Worm (Caenorhabditis elegans) whole organism, L4 larva: ENCODE results near the gene mab-21.

Source experiments
- D1046.2 ChIP-seq: fragments of 200-800 bp; sonication (Bioruptor generic); IDR thresholded peaks from 2 replicates; pipeline ENCODE4 v1.3.6; 2022; ENCODE audit warnings: missing genetic modification characterization, missing compliant biosample characterization
- F10B5.3 ChIP-seq: sonication (generic microtip); optimal IDR thresholded peaks from 2 replicates; lab custom pipeline; 2016; ENCODE audit warnings: mild to moderate bottlenecking, missing genetic modification characterization, missing compliant biosample characterization
- F26F4.8 ChIP-seq: fragments of 200-800 bp; sonication (Bioruptor generic); conservative IDR thresholded peaks from 2 replicates; pipeline ENCODE4 v1.3.6; 2022; ENCODE audit warnings: missing genetic modification characterization, missing compliant biosample characterization
- F37D6.2 ChIP-seq: sonication (generic microtip); optimal IDR thresholded peaks from 2 replicates; lab custom pipeline; 2016; ENCODE audit warnings: mild to moderate bottlenecking, missing genetic modification characterization, missing compliant biosample characterization
- F44E2.7 ChIP-seq: fragments of 200-800 bp; sonication (Bioruptor generic); IDR thresholded peaks from 2 replicates; pipeline ENCODE4 v2.1.2; 2022; ENCODE audit warnings: missing genetic modification characterization, missing compliant biosample characterization
- T20F7.1 ChIP-seq: fragments of 200-800 bp; sonication (Bioruptor generic); optimal IDR thresholded peaks from 2 replicates; lab custom pipeline; 2018; ENCODE audit warnings: mild to moderate bottlenecking, missing genetic modification characterization, missing compliant biosample characterization
- Y48G9A.11 ChIP-seq: fragments of 200-800 bp; sonication (Bioruptor generic); IDR thresholded peaks from 2 replicates; pipeline ENCODE4 v1.3.6; 2022; ENCODE audit warnings: missing genetic modification reagents, missing genetic modification characterization, missing compliant biosample characterization
- Y75B8A.6 ChIP-seq: fragments of 200-800 bp; sonication (Bioruptor generic); IDR thresholded peaks from 2 replicates; pipeline ENCODE4 v1.3.6; 2022; ENCODE audit warnings: missing genetic modification reagents, missing genetic modification characterization, missing compliant biosample characterization
- ZK337.2 ChIP-seq: fragments of 200-800 bp; sonication (Bioruptor generic); IDR thresholded peaks from 2 replicates; pipeline ENCODE4 v1.3.6; 2022; ENCODE audit warnings: missing genetic modification reagents, missing genetic modification characterization, missing compliant biosample characterization
- ZK546.5 ChIP-seq, 2 experiments: sonication (generic microtip); optimal IDR thresholded peaks; 2 replicates each; lab custom pipeline; 2017; ENCODE audit warnings: missing biosample characterization in 2 of 2, missing genetic modification characterization in 2 of 2
- aha-1 ChIP-seq: fragments of 150-350 bp; peaks from one replicate; lab custom pipeline; 2014; ENCODE audit warnings: missing biosample characterization, missing genetic modification characterization
- arid-1 ChIP-seq: fragments of 200-800 bp; sonication (Bioruptor generic); conservative IDR thresholded peaks from 2 replicates; pipeline ENCODE4 v1.3.6; 2022; ENCODE audit warnings: missing genetic modification reagents, missing genetic modification characterization, missing compliant biosample characterization
- ceh-44 ChIP-seq: fragments of 200-800 bp; sonication (Bioruptor generic); IDR thresholded peaks from 2 replicates; pipeline ENCODE4 v1.3.6; 2022; ENCODE audit warnings: missing genetic modification reagents, missing genetic modification characterization, missing compliant biosample characterization
- dmd-6 ChIP-seq: fragments of 200-800 bp; sonication (Bioruptor generic); IDR thresholded peaks from 2 replicates; pipeline ENCODE4 v1.3.6; 2022; ENCODE audit warnings: missing genetic modification reagents, missing genetic modification characterization, missing compliant biosample characterization
- dve-1 ChIP-seq: sonication (generic microtip); optimal IDR thresholded peaks from 2 replicates; lab custom pipeline; 2017; ENCODE audit warnings: antibody characterized with exemption, mild to moderate bottlenecking, missing genetic modification characterization, missing compliant biosample characterization; ENCODE audit not compliant: insufficient read depth
- egl-43 ChIP-seq: fragments of 200-800 bp; sonication (Bioruptor generic); IDR thresholded peaks from 2 replicates; pipeline ENCODE4 v1.3.6; 2022; ENCODE audit warnings: missing genetic modification reagents, missing genetic modification characterization, missing compliant biosample characterization
- fkh-10 ChIP-seq: fragments of 150-350 bp; optimal IDR thresholded peaks from 2 replicates; lab custom pipeline; 2014; ENCODE audit warnings: missing biosample characterization, missing genetic modification reagents, missing genetic modification characterization
- fos-1 ChIP-seq: fragments of 150-350 bp; optimal IDR thresholded peaks from 2 replicates; lab custom pipeline; 2014; ENCODE audit warnings: missing biosample characterization, missing genetic modification characterization
- hlh-11 ChIP-seq: fragments of 200-800 bp; sonication (Bioruptor generic); optimal IDR thresholded peaks from 2 replicates; lab custom pipeline; 2018; ENCODE audit warnings: mild to moderate bottlenecking, missing genetic modification characterization, missing compliant biosample characterization
- hlh-30 ChIP-seq: sonication (generic microtip); optimal IDR thresholded peaks from 2 replicates; lab custom pipeline; 2017; ENCODE audit warnings: antibody characterized with exemption, mild to moderate bottlenecking, missing genetic modification characterization, missing compliant biosample characterization; ENCODE audit not compliant: insufficient read depth
- jun-1 ChIP-seq: fragments of 150-350 bp; optimal IDR thresholded peaks from 2 replicates; lab custom pipeline; 2014; ENCODE audit warnings: missing biosample characterization, missing genetic modification reagents, missing genetic modification characterization
- lin-15B ChIP-seq: fragments of 150-350 bp; sonication (generic microtip); optimal IDR thresholded peaks from 3 replicates; lab custom pipeline; 2014; ENCODE audit warnings: missing biosample characterization, missing genetic modification characterization
- lin-29 ChIP-seq: fragments of 200-800 bp; sonication (Bioruptor generic); IDR thresholded peaks from 2 replicates; pipeline ENCODE4 v1.3.6; 2022; ENCODE audit warnings: missing genetic modification reagents, missing genetic modification characterization, missing compliant biosample characterization
- madf-9 ChIP-seq: fragments of 200-800 bp; sonication (Bioruptor generic); conservative IDR thresholded peaks from 2 replicates; pipeline ENCODE4 v1.3.6; 2022; ENCODE audit warnings: missing genetic modification reagents, missing genetic modification characterization, missing compliant biosample characterization
- mep-1 ChIP-seq: fragments of 150-350 bp; sonication (generic microtip); optimal IDR thresholded peaks from 3 replicates; lab custom pipeline; 2014; ENCODE audit warnings: missing biosample characterization, missing genetic modification characterization
- mes-2 ChIP-seq: sonication (generic microtip); optimal IDR thresholded peaks from 2 replicates; lab custom pipeline; 2016; ENCODE audit warnings: missing genotype, mild to moderate bottlenecking, missing genetic modification characterization, missing compliant biosample characterization; ENCODE audit not compliant: poor library complexity, severe bottlenecking
- mxl-2 ChIP-seq: fragments of 200-800 bp; sonication (Bioruptor generic); conservative IDR thresholded peaks from 2 replicates; pipeline ENCODE4 v1.3.6; 2022; ENCODE audit warnings: missing genetic modification reagents, missing genetic modification characterization, missing compliant biosample characterization
- nhr-102 ChIP-seq: sonication (generic microtip); optimal IDR thresholded peaks from 2 replicates; lab custom pipeline; 2016; ENCODE audit warnings: mild to moderate bottlenecking, missing genetic modification characterization, moderate library complexity, missing compliant biosample characterization
- nhr-237 ChIP-seq: sonication (generic microtip); optimal IDR thresholded peaks from 2 replicates; lab custom pipeline; 2017; ENCODE audit warnings: missing biosample characterization, missing genetic modification characterization
- nhr-28 ChIP-seq: fragments of 150-350 bp; optimal IDR thresholded peaks from 2 replicates; lab custom pipeline; 2014; ENCODE audit warnings: missing biosample characterization, missing genetic modification characterization
- nhr-76 ChIP-seq: fragments of 150-350 bp; optimal IDR thresholded peaks from 2 replicates; lab custom pipeline; 2014; ENCODE audit warnings: missing biosample characterization, missing genetic modification characterization
- nhr-77 ChIP-seq: fragments of 150-350 bp; optimal IDR thresholded peaks from 2 replicates; lab custom pipeline; 2014; ENCODE audit warnings: missing biosample characterization, missing genetic modification characterization
- pha-4 ChIP-seq, 2 experiments: fragments of 150-350 bp in 1 of 2; fragments of 200-800 bp in 1 of 2; sonication (Bioruptor generic) in 1 of 2; IDR thresholded peaks in 1 of 2; optimal IDR thresholded peaks in 1 of 2; 2 replicates each; pipeline versions ENCODE4 v1.3.6 to Lab custom; 2014 to 2022; ENCODE audit warnings: missing genetic modification characterization in 2 of 2, missing genetic modification reagents in 2 of 2, missing biosample characterization in 1 of 2, missing compliant biosample characterization in 1 of 2
- php-3 ChIP-seq: fragments of 200-800 bp; sonication (Bioruptor generic); IDR thresholded peaks from 2 replicates; pipeline ENCODE4 v1.3.6; 2022; ENCODE audit warnings: missing genetic modification reagents, missing genetic modification characterization, missing compliant biosample characterization
- pqm-1 ChIP-seq: sonication (generic microtip); optimal IDR thresholded peaks from 2 replicates; lab custom pipeline; 2017; ENCODE audit warnings: missing biosample characterization, missing genetic modification characterization
- rbr-2 ChIP-seq: sonication (generic microtip); optimal IDR thresholded peaks from 2 replicates; lab custom pipeline; 2016; ENCODE audit warnings: missing genotype, missing genetic modification characterization, missing compliant biosample characterization
- set-16 ChIP-seq: fragments of 200-800 bp; sonication (Bioruptor generic); IDR thresholded peaks from 2 replicates; pipeline ENCODE4 v1.3.6; 2022; ENCODE audit warnings: missing genetic modification reagents, missing genetic modification characterization, missing compliant biosample characterization
- skn-1 ChIP-seq: fragments of 150-350 bp; optimal IDR thresholded peaks from 2 replicates; lab custom pipeline; 2014; ENCODE audit warnings: missing biosample characterization, missing genetic modification characterization
- spr-1 ChIP-seq: sonication (generic microtip); optimal IDR thresholded peaks from 2 replicates; lab custom pipeline; 2016; ENCODE audit warnings: mild to moderate bottlenecking, missing genetic modification characterization, missing compliant biosample characterization
- unc-62 ChIP-seq, 3 experiments: fragments of 150-350 bp in 1 of 3; sonication (generic microtip); optimal IDR thresholded peaks in 2 of 3; peaks in 1 of 3; 1 replicate in 1 of 3; 2 replicates in 2 of 3; lab custom pipeline; 2014 to 2017; ENCODE audit warnings: missing biosample characterization in 3 of 3, missing genetic modification characterization in 3 of 3, missing genetic modification reagents in 3 of 3, missing genotype in 1 of 3
- zag-1 ChIP-seq: fragments of 150-350 bp; optimal IDR thresholded peaks from 2 replicates; lab custom pipeline; 2014; ENCODE audit warnings: missing biosample characterization, missing genetic modification characterization
- zfp-2 ChIP-seq: sonication (generic microtip); optimal IDR thresholded peaks from 2 replicates; lab custom pipeline; 2016; ENCODE audit warnings: mild to moderate bottlenecking, missing genetic modification characterization, missing compliant biosample characterization
- zip-11 ChIP-seq: fragments of 200-800 bp; sonication (Bioruptor generic); IDR thresholded peaks from 2 replicates; pipeline ENCODE4 v1.3.6; 2022; ENCODE audit warnings: missing genetic modification characterization, missing compliant biosample characterization
- zip-2 ChIP-seq: fragments of 150-350 bp; optimal IDR thresholded peaks from 2 replicates; lab custom pipeline; 2014; ENCODE audit warnings: missing biosample characterization, missing genetic modification characterization
- ztf-7 ChIP-seq: fragments of 150-350 bp; optimal IDR thresholded peaks from 2 replicates; lab custom pipeline; 2014; ENCODE audit warnings: missing biosample characterization, missing genetic modification characterization

mab-21 gene

ce11 chrIII:4601286-4601685, 733 bp downstream of the mab-21 start:
- peak in 1 of 2 experiments; percentile 95 for TF ChIP-seq unc-62 (GFP tag; optimal IDR thresholded peaks at IDR 0.05 in 1 of 2; lab: Kevin White, UChicago)
- TF ChIP-seq unc-62 (tag; optimal IDR thresholded peaks at IDR 0.05; lab: Kevin White, UChicago) = no peak
- TF ChIP-seq nhr-28 = no peak
- peak; percentile 74 for TF ChIP-seq aha-1 (tag; lab: Kevin White, UChicago)

ce11 chrIII:4603837-4604236, 3.3 kb downstream of the mab-21 start:
- TF ChIP-seq nhr-102 (tag; lab: Kevin White, UChicago) (no peak), hlh-30 (tag; lab: Kevin White, UChicago) (no peak), F26F4.8 (GFP tag; lab: Robert Waterston, UW) (no peak), mxl-2 (GFP tag; lab: Robert Waterston, UW) (no peak), ztf-7 (tag; lab: Kevin White, UChicago) (no peak), ZK546.5 (tag; optimal IDR thresholded peaks at IDR 0.05; lab: Kevin White, UChicago) (no peak), dmd-6 (GFP tag; lab: Robert Waterston, UW) (no peak), F37D6.2 (tag; lab: Kevin White, UChicago) (no peak), F44E2.7 (GFP tag; lab: Robert Waterston, UW) (no peak), nhr-237 (tag; lab: Kevin White, UChicago) (no peak), T20F7.1 (GFP tag; lab: Kevin White, UChicago) (no peak), spr-1 (tag; lab: Kevin White, UChicago) (no peak)

ce11 chrIII:4612334-4612953, 11.9 kb downstream of the mab-21 start, which contains the start of gene sel-2:
TSS of gene sel-2 (minus strand) at chrIII:4612384.
- TF ChIP-seq pqm-1 (tag; lab: Kevin White, UChicago) = no peak
- no peak for TF ChIP-seq dmd-6 (GFP tag; lab: Robert Waterston, UW)
- TF ChIP-seq lin-15B = no peak
- no peak for TF ChIP-seq zag-1 (tag; lab: Kevin White, UChicago)
- no peak for TF ChIP-seq mxl-2 (GFP tag; lab: Robert Waterston, UW)
- TF ChIP-seq php-3 (GFP tag; lab: Robert Waterston, UW) = no peak
- no peak for TF ChIP-seq zip-2 (tag; lab: Kevin White, UChicago)
- TF ChIP-seq zip-11 (GFP tag; lab: Robert Waterston, UW) = no peak
- no peak for TF ChIP-seq nhr-76
- no peak for TF ChIP-seq spr-1 (tag; lab: Kevin White, UChicago)
- TF ChIP-seq lin-29 (GFP tag; lab: Robert Waterston, UW) = no peak
- peak; percentile 31 for TF ChIP-seq rbr-2 (tag; lab: Kevin White, UChicago)
- no peak for TF ChIP-seq arid-1 (GFP tag; lab: Robert Waterston, UW)
- TF ChIP-seq hlh-11 = no peak
- TF ChIP-seq nhr-237 (tag; lab: Kevin White, UChicago) = no peak
- TF ChIP-seq nhr-77 (tag; lab: Kevin White, UChicago) = no peak
- TF ChIP-seq unc-62 (GFP tag; optimal IDR thresholded peaks at IDR 0.05 in 1 of 2; lab: Kevin White, UChicago) = peak in 1 of 2 experiments; percentile 34
- TF ChIP-seq unc-62 (tag; optimal IDR thresholded peaks at IDR 0.05; lab: Kevin White, UChicago) = no peak
- TF ChIP-seq nhr-28 = peak; percentile 34
- no peak for TF ChIP-seq zfp-2 (tag; lab: Kevin White, UChicago)
- no peak for TF ChIP-seq Y48G9A.11
- TF ChIP-seq ZK337.2 = no peak
- TF ChIP-seq dve-1 = no peak
- no peak for TF ChIP-seq set-16
- TF ChIP-seq jun-1 = no peak
- peak; percentile 78 for TF ChIP-seq fkh-10
- TF ChIP-seq egl-43 (GFP tag; lab: Robert Waterston, UW) = no peak
- no peak for TF ChIP-seq fos-1
- TF ChIP-seq skn-1 = no peak
- no peak for TF ChIP-seq D1046.2
- no peak for TF ChIP-seq Y75B8A.6 (GFP tag; lab: Robert Waterston, UW)
- no peak for TF ChIP-seq F10B5.3 (tag; lab: Kevin White, UChicago)
- peak; percentile 25 for TF ChIP-seq mep-1 (tag; lab: Kevin White, UChicago)
- no peak for TF ChIP-seq F44E2.7 (GFP tag; lab: Robert Waterston, UW)
- peak; percentile 8 for TF ChIP-seq mes-2 (tag; lab: Kevin White, UChicago)
- no peak for TF ChIP-seq madf-9
- no peak for TF ChIP-seq ceh-44 (GFP tag; lab: Robert Waterston, UW)
- TF ChIP-seq hlh-30 (tag; lab: Kevin White, UChicago) = peak; percentile 11
- no peak for TF ChIP-seq pha-4 (GFP tag; IDR thresholded peaks at IDR 0.05; lab: Robert Waterston, UW)
- no peak for TF ChIP-seq pha-4 (tag; optimal IDR thresholded peaks at IDR 0.05; lab: Kevin White, UChicago)
